Worm (Caenorhabditis elegans) whole organism, L4/young adult: Measurements from ENCODE around the gene tnt-4.

Experiments used
- dao-5 ChIP-seq: sonication (generic microtip); optimal IDR thresholded peaks from 2 replicates; lab custom pipeline; 2016; ENCODE audit warnings: missing genotype, missing genetic modification characterization, moderate library complexity, missing compliant biosample characterization
- him-1 ChIP-seq: sonication (generic microtip); optimal IDR thresholded peaks from 2 replicates; lab custom pipeline; 2016; ENCODE audit warnings: missing genotype, missing genetic modification reagents, missing genetic modification characterization, missing compliant biosample characterization

DNA sequence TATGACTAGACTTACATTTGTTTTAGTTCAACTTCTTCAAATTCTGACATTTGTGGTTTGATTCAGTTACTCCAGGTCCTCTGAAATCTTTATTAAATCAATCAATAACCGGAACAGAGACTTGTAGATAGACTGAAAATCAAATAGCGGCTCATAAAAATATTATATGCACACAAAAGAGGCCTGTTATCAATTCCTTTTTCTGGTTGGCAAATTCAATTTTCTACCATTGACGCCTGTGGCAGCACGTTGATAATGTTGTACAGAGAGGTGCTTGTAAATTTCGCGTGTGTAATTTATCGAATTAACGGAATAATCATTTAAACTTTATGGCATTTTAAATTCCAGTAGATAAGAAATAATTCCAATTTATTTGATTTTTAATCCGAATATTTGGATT is 5.8 kb downstream of the tnt-4 start, which contains the start of gene T08B1.1:
- TF ChIP-seq dao-5 (tag; lab: Kevin White, UChicago) (no peak), him-1 (tag; lab: Kevin White, UChicago) (no peak)
